Worm (Caenorhabditis elegans) whole organism, young adult: ENCODE measurements around the gene hrpl-1.

Source experiments
- B0019.2 ChIP-seq: fragments of 200-800 bp; sonication (Bioruptor generic); conservative IDR thresholded peaks from 2 replicates; pipeline ENCODE4 v1.3.6; 2022; ENCODE audit warnings: missing genetic modification reagents, missing genetic modification characterization, missing compliant biosample characterization
- K11D2.4 ChIP-seq: fragments of 200-800 bp; sonication (Bioruptor generic); IDR thresholded peaks from 2 replicates; pipeline ENCODE4 v1.3.6; 2022; ENCODE audit warnings: missing genetic modification reagents, missing genetic modification characterization, missing compliant biosample characterization
- T26A5.8 ChIP-seq: sonication (generic microtip); optimal IDR thresholded peaks from 2 replicates; lab custom pipeline; 2016; ENCODE audit warnings: missing genetic modification characterization, missing compliant biosample characterization
- Y53G8AR.9 ChIP-seq: fragments of 200-800 bp; sonication (Bioruptor generic); conservative IDR thresholded peaks from 2 replicates; pipeline ENCODE4 v1.3.6; 2022; ENCODE audit warnings: missing genetic modification reagents, missing genetic modification characterization, missing compliant biosample characterization
- Y56A3A.18 ChIP-seq: fragments of 200-800 bp; sonication (Bioruptor generic); IDR thresholded peaks from 2 replicates; pipeline ENCODE4 v1.3.6; 2022; ENCODE audit warnings: missing genetic modification reagents, missing genetic modification characterization, missing compliant biosample characterization
- Y67H2A.10 ChIP-seq: fragments of 200-800 bp; sonication (Bioruptor generic); conservative IDR thresholded peaks from 2 replicates; pipeline ENCODE4 v1.3.6; 2022; ENCODE audit warnings: missing genetic modification reagents, missing genetic modification characterization, missing compliant biosample characterization
- Y79H2A.3 ChIP-seq: fragments of 200-800 bp; sonication (Bioruptor generic); conservative IDR thresholded peaks from 2 replicates; pipeline ENCODE4 v1.3.6; 2022; ENCODE audit warnings: missing genetic modification reagents, missing genetic modification characterization, missing compliant biosample characterization
- ama-1 ChIP-seq, 3 experiments: fragments of 150-350 bp in 1 of 3; sonication (generic microtip) in 2 of 3; optimal IDR thresholded peaks; 2 replicates each; lab custom pipeline; 2014 to 2018; ENCODE audit warnings: missing biosample characterization in 2 of 3, missing genetic modification characterization in 2 of 3, missing genetic modification reagents in 2 of 3
- aptf-2 ChIP-seq: fragments of 200-800 bp; sonication (Bioruptor generic); conservative IDR thresholded peaks from 2 replicates; pipeline ENCODE4 v1.3.6; 2022; ENCODE audit warnings: missing genetic modification reagents, missing genetic modification characterization, missing compliant biosample characterization
- aptf-3 ChIP-seq: fragments of 200-800 bp; sonication (Bioruptor generic); IDR thresholded peaks from 2 replicates; pipeline ENCODE4 v1.3.6; 2022; ENCODE audit warnings: missing genetic modification characterization, missing compliant biosample characterization
- athp-1 ChIP-seq: sonication (generic microtip); optimal IDR thresholded peaks from 2 replicates; lab custom pipeline; 2017; ENCODE audit warnings: mild to moderate bottlenecking, missing genetic modification characterization, missing compliant biosample characterization
- attf-5 ChIP-seq: fragments of 200-800 bp; sonication (Bioruptor generic); optimal IDR thresholded peaks from 2 replicates; lab custom pipeline; 2018; ENCODE audit warnings: mild to moderate bottlenecking, missing genetic modification characterization, missing compliant biosample characterization
- ccch-3 ChIP-seq: fragments of 200-800 bp; sonication (Bioruptor generic); optimal IDR thresholded peaks from 2 replicates; lab custom pipeline; 2018; ENCODE audit warnings: mild to moderate bottlenecking, missing genetic modification characterization, missing compliant biosample characterization
- cebp-2 ChIP-seq: fragments of 200-800 bp; sonication (Bioruptor generic); IDR thresholded peaks from 2 replicates; pipeline ENCODE4 v1.3.6; 2022; ENCODE audit warnings: missing genetic modification characterization, missing compliant biosample characterization
- ceh-27 ChIP-seq: fragments of 200-800 bp; sonication (Bioruptor generic); optimal IDR thresholded peaks from 2 replicates; lab custom pipeline; 2018; ENCODE audit warnings: mild to moderate bottlenecking, missing genetic modification characterization, moderate library complexity, missing compliant biosample characterization
- ceh-58 ChIP-seq: fragments of 200-800 bp; sonication (Bioruptor generic); IDR thresholded peaks from 2 replicates; pipeline ENCODE4 v1.3.6; 2022; ENCODE audit warnings: missing genetic modification characterization, missing compliant biosample characterization
- ceh-79 ChIP-seq: sonication (generic microtip); optimal IDR thresholded peaks from 2 replicates; lab custom pipeline; 2017; ENCODE audit warnings: mild to moderate bottlenecking, missing genetic modification characterization, missing compliant biosample characterization
- ceh-91 ChIP-seq: fragments of 200-800 bp; sonication (Bioruptor generic); IDR thresholded peaks from 2 replicates; pipeline ENCODE4 v1.3.6; 2022; ENCODE audit warnings: missing genetic modification reagents, missing genetic modification characterization, missing compliant biosample characterization
- efl-1 ChIP-seq: fragments of 150-350 bp; optimal IDR thresholded peaks from 2 replicates; lab custom pipeline; 2014; ENCODE audit warnings: missing biosample characterization, missing genetic modification reagents, missing genetic modification characterization
- ets-4 ChIP-seq: fragments of 200-800 bp; sonication (Bioruptor generic); optimal IDR thresholded peaks from 2 replicates; lab custom pipeline; 2018; ENCODE audit warnings: mild to moderate bottlenecking, missing genetic modification characterization, missing compliant biosample characterization
- gei-17 ChIP-seq: fragments of 200-800 bp; sonication (Bioruptor generic); optimal IDR thresholded peaks from 2 replicates; lab custom pipeline; 2018; ENCODE audit warnings: mild to moderate bottlenecking, missing genetic modification characterization, missing compliant biosample characterization
- hlh-26 ChIP-seq: fragments of 200-800 bp; sonication (Bioruptor generic); conservative IDR thresholded peaks from 2 replicates; pipeline ENCODE4 v1.3.6; 2022; ENCODE audit warnings: missing genetic modification reagents, missing genetic modification characterization, missing compliant biosample characterization
- hmg-1.2 ChIP-seq: fragments of 200-800 bp; sonication (Bioruptor generic); IDR thresholded peaks from 2 replicates; pipeline ENCODE4 v1.3.6; 2022; ENCODE audit warnings: missing genetic modification reagents, missing genetic modification characterization, missing compliant biosample characterization
- hmg-20 ChIP-seq: fragments of 200-800 bp; sonication (Bioruptor generic); IDR thresholded peaks from 2 replicates; pipeline ENCODE4 v1.3.6; 2022; ENCODE audit warnings: missing genetic modification reagents, missing genetic modification characterization, missing compliant biosample characterization
- hrde-1 ChIP-seq: sonication (generic microtip); optimal IDR thresholded peaks from 2 replicates; lab custom pipeline; 2016; ENCODE audit warnings: missing genetic modification characterization, mild to moderate bottlenecking, missing compliant biosample characterization, moderate library complexity, missing genotype, missing genetic modification reagents, borderline replicate concordance
- lag-1 ChIP-seq: fragments of 200-800 bp; sonication (Bioruptor generic); IDR thresholded peaks from 2 replicates; pipeline ENCODE4 v1.3.6; 2022; ENCODE audit warnings: missing genetic modification reagents, missing genetic modification characterization, missing compliant biosample characterization
- let-526 ChIP-seq: fragments of 200-800 bp; sonication (Bioruptor generic); IDR thresholded peaks from 2 replicates; pipeline ENCODE4 v1.3.6; 2022; ENCODE audit warnings: missing genetic modification reagents, missing genetic modification characterization, missing compliant biosample characterization
- lin-26 ChIP-seq: fragments of 200-800 bp; sonication (Bioruptor generic); IDR thresholded peaks from 2 replicates; pipeline ENCODE4 v1.3.6; 2022; ENCODE audit warnings: missing genetic modification reagents, missing genetic modification characterization, missing compliant biosample characterization
- lin-54 ChIP-seq: fragments of 200-800 bp; sonication (Bioruptor generic); optimal IDR thresholded peaks from 2 replicates; lab custom pipeline; 2018; ENCODE audit warnings: mild to moderate bottlenecking, missing genetic modification characterization, missing compliant biosample characterization
- lir-1 ChIP-seq: fragments of 200-800 bp; sonication (Bioruptor generic); conservative IDR thresholded peaks from 2 replicates; pipeline ENCODE4 v1.3.6; 2022; ENCODE audit warnings: missing genetic modification reagents, missing genetic modification characterization, missing compliant biosample characterization
- lsl-1 ChIP-seq: fragments of 200-800 bp; sonication (Bioruptor generic); optimal IDR thresholded peaks from 2 replicates; lab custom pipeline; 2018; ENCODE audit warnings: mild to moderate bottlenecking, missing genetic modification characterization, moderate library complexity, missing compliant biosample characterization
- madf-6 ChIP-seq: fragments of 200-800 bp; sonication (Bioruptor generic); IDR thresholded peaks from 2 replicates; pipeline ENCODE4 v1.3.6; 2022; ENCODE audit warnings: missing genetic modification reagents, missing genetic modification characterization, missing compliant biosample characterization
- madf-8 ChIP-seq: fragments of 200-800 bp; sonication (Bioruptor generic); conservative IDR thresholded peaks from 2 replicates; pipeline ENCODE4 v1.3.6; 2022; ENCODE audit warnings: missing genetic modification reagents, missing genetic modification characterization, missing compliant biosample characterization
- mcd-1 ChIP-seq: fragments of 200-800 bp; sonication (Bioruptor generic); IDR thresholded peaks from 2 replicates; pipeline ENCODE4 v1.3.6; 2022; ENCODE audit warnings: missing genetic modification reagents, missing genetic modification characterization, missing compliant biosample characterization
- nfyb-1 ChIP-seq: fragments of 200-800 bp; sonication (Bioruptor generic); IDR thresholded peaks from 2 replicates; pipeline ENCODE4 v1.3.6; 2022; ENCODE audit warnings: missing genetic modification reagents, missing genetic modification characterization, missing compliant biosample characterization
- nhr-179 ChIP-seq: sonication (generic microtip); optimal IDR thresholded peaks from 2 replicates; lab custom pipeline; 2016; ENCODE audit warnings: mild to moderate bottlenecking, missing genetic modification characterization, missing compliant biosample characterization
- nhr-27 ChIP-seq: fragments of 200-800 bp; sonication (Bioruptor generic); optimal IDR thresholded peaks from 2 replicates; lab custom pipeline; 2018; ENCODE audit warnings: mild to moderate bottlenecking, missing genetic modification characterization, moderate library complexity, missing compliant biosample characterization
- rcor-1 ChIP-seq: fragments of 200-800 bp; sonication (Bioruptor generic); IDR thresholded peaks from 2 replicates; pipeline ENCODE4 v1.3.6; 2022; ENCODE audit warnings: missing genetic modification reagents, missing genetic modification characterization, missing compliant biosample characterization
- rpc-1 ChIP-seq, 2 experiments: fragments of 150-350 bp in 1 of 2; sonication (generic microtip) in 1 of 2; optimal IDR thresholded peaks; 2 replicates each; lab custom pipeline; 2014 to 2018; ENCODE audit warnings: missing biosample characterization in 1 of 2, missing genetic modification characterization in 1 of 2, missing genetic modification reagents in 1 of 2, missing genotype in 1 of 2
- snpc-1.1 ChIP-seq: sonication (generic microtip); optimal IDR thresholded peaks from 2 replicates; lab custom pipeline; 2017; ENCODE audit warnings: missing genetic modification characterization, mild to moderate bottlenecking, missing compliant biosample characterization, antibody characterized with exemption, moderate library complexity, missing genotype, missing genetic modification reagents; ENCODE audit not compliant: insufficient read depth
- snpc-1.3 ChIP-seq: sonication (generic microtip); optimal IDR thresholded peaks from 2 replicates; lab custom pipeline; 2017; ENCODE audit warnings: missing genetic modification characterization, mild to moderate bottlenecking, missing compliant biosample characterization, antibody characterized with exemption, moderate library complexity, missing genotype, missing genetic modification reagents; ENCODE audit not compliant: insufficient read depth
- tbp1 ChIP-seq: fragments of 200-800 bp; sonication (Bioruptor generic); optimal IDR thresholded peaks from 2 replicates; lab custom pipeline; 2018; ENCODE audit warnings: mild to moderate bottlenecking, missing genetic modification characterization, missing compliant biosample characterization
- tlf-1 ChIP-seq: fragments of 200-800 bp; sonication (Bioruptor generic); optimal IDR thresholded peaks from 2 replicates; lab custom pipeline; 2018; ENCODE audit warnings: mild to moderate bottlenecking, missing genetic modification characterization, missing compliant biosample characterization
- zfh-2 ChIP-seq: fragments of 200-800 bp; sonication (Bioruptor generic); conservative IDR thresholded peaks from 2 replicates; pipeline ENCODE4 v1.3.6; 2022; ENCODE audit warnings: missing genetic modification reagents, missing genetic modification characterization, missing compliant biosample characterization
- ztf-18 ChIP-seq: sonication (generic microtip); optimal IDR thresholded peaks from 2 replicates; lab custom pipeline; 2016; ENCODE audit warnings: missing genotype, mild to moderate bottlenecking, missing genetic modification characterization, missing compliant biosample characterization
- ztf-26 ChIP-seq: sonication (generic microtip); optimal IDR thresholded peaks from 2 replicates; lab custom pipeline; 2017; ENCODE audit warnings: missing genetic modification characterization, missing compliant biosample characterization
- ztf-6 ChIP-seq: fragments of 200-800 bp; sonication (Bioruptor generic); IDR thresholded peaks from 2 replicates; pipeline ENCODE4 v1.3.6; 2022; ENCODE audit warnings: missing genetic modification reagents, missing genetic modification characterization, missing compliant biosample characterization

hrpl-1 gene

DNA sequence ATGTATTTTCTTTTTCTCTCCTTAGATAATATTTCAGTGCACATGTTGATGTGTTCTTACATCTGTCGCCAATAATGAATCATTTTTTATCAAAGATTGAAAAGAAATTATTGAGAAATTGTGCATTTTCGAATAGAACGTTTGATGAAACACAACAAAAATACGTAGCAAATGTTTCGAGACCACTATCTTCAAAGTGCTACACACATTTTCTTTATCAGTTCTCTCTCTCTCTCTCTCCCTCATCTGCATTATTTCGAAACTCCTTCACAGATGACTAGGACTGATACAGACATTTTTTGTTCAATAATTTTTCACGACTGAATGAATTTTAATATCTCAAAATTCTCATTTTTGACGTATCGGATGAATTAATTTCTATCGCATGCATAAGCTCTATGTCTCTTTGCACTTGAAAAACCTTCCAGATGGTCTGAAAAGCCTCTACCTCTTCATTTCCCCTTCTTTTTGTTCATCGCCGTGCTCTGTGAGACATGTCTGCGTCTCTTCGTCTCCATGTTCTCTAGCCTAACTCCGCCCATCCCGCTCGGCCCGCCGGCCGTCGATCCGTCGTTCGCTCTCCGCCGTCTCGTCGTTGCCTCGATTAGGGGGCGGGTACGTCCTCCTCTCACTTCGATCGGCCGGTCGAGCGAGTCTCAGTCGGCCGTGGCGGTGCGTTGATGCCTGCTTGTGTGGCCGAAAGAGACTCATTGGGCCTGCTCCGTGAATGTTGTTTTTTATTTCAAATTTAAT lies 44.9 kb downstream of the hrpl-1 start:
- TF ChIP-seq let-526, result no peak
- TF ChIP-seq ztf-18, result no peak
- TF ChIP-seq rpc-1 (optimal IDR thresholded peaks at IDR 0.05; lab: Kevin White, UChicago), result no peak
- no peak for TF ChIP-seq rpc-1 (tag; optimal IDR thresholded peaks at IDR 0.05; lab: Kevin White, UChicago)
- TF ChIP-seq lir-1 (GFP tag; lab: Robert Waterston, UW), result no peak
- no peak for TF ChIP-seq hrde-1 (tag; lab: Kevin White, UChicago)
- no peak for TF ChIP-seq aptf-2 (GFP tag; lab: Robert Waterston, UW)
- no peak for TF ChIP-seq tbp1 (GFP tag; lab: Kevin White, UChicago)
- TF ChIP-seq ceh-79, result no peak
- TF ChIP-seq zfh-2 (GFP tag; lab: Robert Waterston, UW), result peak; percentile 98
- 0 out of 2 replicates have a peak, but pooled peaks have one; percentile 14 for TF ChIP-seq nfyb-1 (GFP tag; lab: Robert Waterston, UW)
- TF ChIP-seq K11D2.4 (GFP tag; lab: Robert Waterston, UW), result no peak
- no peak for TF ChIP-seq hlh-26 (GFP tag; lab: Robert Waterston, UW)
- no peak for TF ChIP-seq ztf-26 (tag; lab: Kevin White, UChicago)
- no peak for TF ChIP-seq nhr-179
- TF ChIP-seq hmg-1.2 (GFP tag; lab: Robert Waterston, UW), result peak; percentile 67; the same call in 1 of the 2 replicates
- 0 out of 2 replicates have a peak, but pooled peaks have one; percentile 18 for TF ChIP-seq ceh-91 (GFP tag; lab: Robert Waterston, UW)
- TF ChIP-seq Y53G8AR.9 (GFP tag; lab: Robert Waterston, UW), result no peak
- TF ChIP-seq athp-1 (tag; lab: Kevin White, UChicago), result no peak
- peak; percentile 2 for TF ChIP-seq ets-4 (GFP tag; lab: Kevin White, UChicago)
- TF ChIP-seq Y67H2A.10, result no peak
- TF ChIP-seq tlf-1 (GFP tag; lab: Kevin White, UChicago), result no peak
- no peak for TF ChIP-seq snpc-1.1 (tag; lab: Kevin White, UChicago)
- no peak for TF ChIP-seq hmg-20 (GFP tag; lab: Robert Waterston, UW)
- no peak for TF ChIP-seq Y56A3A.18 (GFP tag; lab: Robert Waterston, UW)
- no peak for TF ChIP-seq madf-6
- no peak for TF ChIP-seq ztf-6
- TF ChIP-seq ama-1 (optimal IDR thresholded peaks at IDR 0.05; lab: Kevin White, UChicago), result no peak
- TF ChIP-seq ama-1 (GFP tag; optimal IDR thresholded peaks at IDR 0.05; lab: Kevin White, UChicago), result no peak
- TF ChIP-seq lsl-1 (GFP tag; lab: Kevin White, UChicago), result no peak
- TF ChIP-seq lin-54 (GFP tag; lab: Kevin White, UChicago), result no peak
- no peak for TF ChIP-seq T26A5.8 (tag; lab: Kevin White, UChicago)
- no peak; the same call in 1 of the 2 replicates for TF ChIP-seq mcd-1 (GFP tag; lab: Robert Waterston, UW)
- no peak for TF ChIP-seq Y79H2A.3
- no peak for TF ChIP-seq efl-1
- TF ChIP-seq ceh-27 (GFP tag; lab: Kevin White, UChicago), result peak; percentile 48
- no peak for TF ChIP-seq B0019.2 (GFP tag; lab: Robert Waterston, UW)
- no peak for TF ChIP-seq rcor-1 (GFP tag; lab: Robert Waterston, UW)
- no peak for TF ChIP-seq aptf-3 (GFP tag; lab: Robert Waterston, UW)
- no peak for TF ChIP-seq nhr-27 (tag; lab: Kevin White, UChicago)
- TF ChIP-seq snpc-1.3 (tag; lab: Kevin White, UChicago), result no peak
- TF ChIP-seq lin-26 (GFP tag; lab: Robert Waterston, UW), result no peak
- TF ChIP-seq cebp-2, result no peak
- no peak for TF ChIP-seq gei-17
- TF ChIP-seq madf-8 (GFP tag; lab: Robert Waterston, UW), result no peak
- no peak for TF ChIP-seq ccch-3 (GFP tag; lab: Kevin White, UChicago)
- TF ChIP-seq ceh-58 (GFP tag; lab: Robert Waterston, UW), result no peak
- TF ChIP-seq attf-5, result no peak
- no peak for TF ChIP-seq lag-1 (GFP tag; lab: Robert Waterston, UW)
